Worm (Caenorhabditis elegans): ENCODE data around the gene bath-28.

DNA sequence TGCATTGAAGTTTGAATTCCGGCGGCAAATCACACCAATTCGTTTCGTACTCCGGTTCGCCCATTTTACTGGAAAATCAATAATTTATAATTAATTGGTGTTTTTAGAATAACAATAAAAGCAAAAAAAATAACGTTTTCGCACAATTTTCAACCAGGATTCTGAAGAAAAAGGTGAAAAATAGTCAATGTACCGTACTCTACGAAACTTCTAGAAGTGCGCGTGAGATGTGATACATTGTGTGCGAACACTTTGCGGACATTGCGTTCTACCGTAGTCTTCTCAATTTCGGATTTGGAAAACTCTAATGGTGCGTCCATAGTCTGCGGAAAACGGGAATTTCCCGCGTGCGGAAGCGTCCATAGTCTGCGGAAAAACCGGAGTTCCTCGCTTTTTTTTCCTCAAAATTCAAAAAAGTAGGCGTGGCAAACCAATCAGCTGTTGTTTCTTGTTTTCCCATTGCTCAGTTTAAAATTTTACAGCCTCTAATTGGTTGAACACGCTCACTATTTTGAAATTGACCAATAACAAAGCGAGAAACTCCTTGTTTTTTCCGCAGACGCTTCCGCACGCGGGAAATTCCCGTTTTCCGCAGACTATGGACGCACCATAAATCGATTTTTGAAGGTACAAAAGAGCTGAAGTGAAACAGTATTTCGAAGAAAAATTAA lies 3.3 kb upstream of the bath-28 start, which contains the start of the genes F14D2.14 and bath-29:
- TF ChIP-seq ama-1 (optimal IDR thresholded peaks at IDR 0.05) (no peak), dve-1 (tag; optimal IDR thresholded peaks at IDR 0.05) (no peak), dmd-4 (tag; optimal IDR thresholded peaks at IDR 0.05; ENCODE audit: borderline replicate concordance) (no peak), ceh-2 (tag; optimal IDR thresholded peaks at IDR 0.05) (no peak), pha-2 (tag; optimal IDR thresholded peaks at IDR 0.05) (no peak)
